Fruit fly (Drosophila melanogaster): ENCODE results near the gene Nmnat.

Gene Nmnat

DNA sequence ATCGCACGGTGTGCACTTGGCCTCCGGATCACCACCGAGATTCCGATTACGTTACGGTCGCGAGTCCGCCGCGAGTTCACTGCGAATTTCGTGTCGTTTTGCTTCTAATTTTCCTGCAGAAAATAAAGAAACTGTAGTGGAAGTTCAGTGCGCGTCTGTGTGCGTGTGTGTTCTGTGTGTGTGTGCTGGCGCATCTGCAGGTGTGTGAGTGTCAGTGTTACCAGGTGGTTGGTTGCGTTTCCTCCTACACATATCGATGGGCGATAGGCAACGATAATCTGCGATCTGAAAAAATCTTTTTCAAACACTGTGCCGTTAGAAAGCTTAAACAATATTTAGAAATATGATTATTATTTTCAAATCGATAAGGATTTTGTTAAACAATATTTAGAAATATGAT lies 7.0 kb upstream of the Nmnat start, which contains the start of gene Osbp (continued):
- TF ChIP-seq CG16863 (GFP tag; optimal IDR thresholded peaks at IDR 0.05) (no peak), Nf-YC (tag; optimal IDR thresholded peaks at IDR 0.05) (peak; percentile 93), Sox102F (GFP tag; optimal IDR thresholded peaks at IDR 0.05) (no peak), CG13424 (tag; optimal IDR thresholded peaks at IDR 0.05) (no peak), CG18599 (GFP tag; optimal IDR thresholded peaks at IDR 0.05) (no peak), lola (GFP tag; optimal IDR thresholded peaks at IDR 0.05) (no peak), dmrt99B (tag; optimal IDR thresholded peaks at IDR 0.05) (no peak), CG33213 (GFP tag; optimal IDR thresholded peaks at IDR 0.05) (no peak), HHEX (GFP tag; optimal IDR thresholded peaks at IDR 0.05) (no peak), Lhr (GFP tag; optimal IDR thresholded peaks at IDR 0.05) (no peak), CG3407 (GFP tag; optimal IDR thresholded peaks at IDR 0.05) (no peak), ttk (GFP tag; IDR thresholded peaks at IDR 0.05) (no peak), sug (tag; optimal IDR thresholded peaks at IDR 0.05) (peak; percentile 34), CG7839 (tag; optimal IDR thresholded peaks at IDR 0.05) (no peak), bcd (GFP tag; optimal IDR thresholded peaks at IDR 0.05) (no peak), CG13296 (GFP tag; optimal IDR thresholded peaks at IDR 0.05) (peak; percentile 1), CG8359 (GFP tag; optimal IDR thresholded peaks at IDR 0.05; ENCODE audit: borderline replicate concordance) (no peak), Lpt (GFP tag; optimal IDR thresholded peaks at IDR 0.05) (no peak), CG10462 (GFP tag; optimal IDR thresholded peaks at IDR 0.05) (no peak), zen2 (GFP tag; IDR thresholded peaks at IDR 0.05; ENCODE audit: partially characterized antibody) (peak; percentile 36; the same call in 2 of the 3 replicates), CG13123 (GFP tag; optimal IDR thresholded peaks at IDR 0.05) (no peak), CG3065 (GFP tag; optimal IDR thresholded peaks at IDR 0.05) (no peak), Oli (tag; optimal IDR thresholded peaks at IDR 0.05) (no peak), esg (GFP tag; conservative IDR thresholded peaks at IDR 0.05) (no peak), sqz (GFP tag; optimal IDR thresholded peaks at IDR 0.05) (no peak), CG15514 (GFP tag; optimal IDR thresholded peaks at IDR 0.05) (peak; percentile 71), CG1832 (GFP tag; optimal IDR thresholded peaks at IDR 0.05) (no peak), CG15269 (tag; optimal IDR thresholded peaks at IDR 0.05) (no peak), slbo (GFP tag; IDR thresholded peaks at IDR 0.05) (0 out of 2 replicates have a peak, but pooled peaks have one; percentile 13), CG6272 (GFP tag; IDR thresholded peaks at IDR 0.05) (no peak), CG6683 (GFP tag; optimal IDR thresholded peaks at IDR 0.05) (no peak), unc-4 (GFP tag; IDR thresholded peaks at IDR 0.05; ENCODE audit: partially characterized antibody) (peak; percentile 45), grn (GFP tag; optimal IDR thresholded peaks at IDR 0.05) (no peak), Sry-δ (GFP tag; optimal IDR thresholded peaks at IDR 0.05) (peak; percentile 51), grau (tag; optimal IDR thresholded peaks at IDR 0.05) (no peak), CG8478 (optimal IDR thresholded peaks at IDR 0.05) (peak; percentile 73), gt (GFP tag; IDR thresholded peaks at IDR 0.05) (no peak), salm (tag; optimal IDR thresholded peaks at IDR 0.05) (no peak), CG13287 (GFP tag; IDR thresholded peaks at IDR 0.05; ENCODE audit: partially characterized antibody) (peak; percentile 73), CG9797 (GFP tag; optimal IDR thresholded peaks at IDR 0.05) (peak; percentile 79), row (GFP tag; IDR thresholded peaks at IDR 0.05) (peak; percentile 41; the same call in 2 of the 3 replicates), Ravus (GFP tag; IDR thresholded peaks at IDR 0.05) (no peak), gfzf (GFP tag; optimal IDR thresholded peaks at IDR 0.05) (peak; percentile 79), CG12071 (GFP tag; optimal IDR thresholded peaks at IDR 0.05) (no peak), nerfin-2 (GFP tag; IDR thresholded peaks at IDR 0.05; ENCODE audit: partially characterized antibody) (peak; percentile 29; the same call in 1 of the 2 replicates), tin (GFP tag; optimal IDR thresholded peaks at IDR 0.05) (no peak), CG9609 (GFP tag; optimal IDR thresholded peaks at IDR 0.05) (no peak), Atf-2 (GFP tag; optimal IDR thresholded peaks at IDR 0.05) (no peak), gce (GFP tag; IDR thresholded peaks at IDR 0.05) (0 out of 3 replicates have a peak, but pooled peaks have one; percentile 5), CG17568 (GFP tag; optimal IDR thresholded peaks at IDR 0.05) (no peak)
